Fruit fly (Drosophila melanogaster): ENCODE data around the gene CG6026.
A peak's percentile ranks its signal among the peaks of the same experiment; 100 is the strongest.

Gene CG6026

dm6 chr3R:19028758-19029157 is 4.6 kb upstream of the CG6026 start, which contains the start of the genes GatA and P5cr (continued):
- TF ChIP-seq CG1647 (GFP tag; optimal IDR thresholded peaks at IDR 0.05) (peak; percentile 82), CG32772 (GFP tag; IDR thresholded peaks at IDR 0.05) (peak; percentile 73), CTCF (GFP tag; optimal IDR thresholded peaks at IDR 0.05) (peak; percentile 6), CG18764 (GFP tag; optimal IDR thresholded peaks at IDR 0.05) (peak; percentile 67), ash1 (GFP tag; optimal IDR thresholded peaks at IDR 0.05) (peak; percentile 38), chif (GFP tag; optimal IDR thresholded peaks at IDR 0.05) (peak; percentile 73 to 76), CG1832 (GFP tag; optimal IDR thresholded peaks at IDR 0.05) (no peak), mld (GFP tag; IDR thresholded peaks at IDR 0.05; ENCODE audit: partially characterized antibody) (no peak), CG1529 (GFP tag; optimal IDR thresholded peaks at IDR 0.05) (peak; percentile 24), scrt (GFP tag; optimal IDR thresholded peaks at IDR 0.05) (no peak), Poxn (GFP tag; IDR thresholded peaks at IDR 0.05) (peak; percentile 45; the same call in 1 of the 2 replicates), CG2116 (GFP tag; optimal IDR thresholded peaks at IDR 0.05) (peak; percentile 17), CG15011 (GFP tag; optimal IDR thresholded peaks at IDR 0.05) (no peak), Elba2 (GFP tag; optimal IDR thresholded peaks at IDR 0.05) (no peak), MBD-R2 (GFP tag; IDR thresholded peaks at IDR 0.05) (peak; percentile 92), Stat92E (GFP tag; optimal IDR thresholded peaks at IDR 0.05) (no peak), croc (GFP tag; conservative IDR thresholded peaks at IDR 0.05) (no peak), h (optimal IDR thresholded peaks at IDR 0.05) (no peak), CG10321 (GFP tag; IDR thresholded peaks at IDR 0.05) (peak; percentile 51; the same call in 1 of the 2 replicates), Side (GFP tag; optimal IDR thresholded peaks at IDR 0.05) (peak; percentile 79), Oaz (GFP tag; IDR thresholded peaks at IDR 0.05) (peak; percentile 47; the same call in 1 of the 2 replicates), gce (GFP tag; IDR thresholded peaks at IDR 0.05) (peak; percentile 64; the same call in 2 of the 3 replicates), CG2678 (tag; optimal IDR thresholded peaks at IDR 0.05) (peak; percentile 81), CG30431 (GFP tag; optimal IDR thresholded peaks at IDR 0.05) (peak; percentile 63), gro (GFP tag; optimal IDR thresholded peaks at IDR 0.05) (peak; percentile 93), mam (GFP tag; optimal IDR thresholded peaks at IDR 0.05) (peak; percentile 94), da (GFP tag; optimal IDR thresholded peaks at IDR 0.05) (peak; percentile 65), CG15269 (tag; optimal IDR thresholded peaks at IDR 0.05) (peak; percentile 87), Hey (tag; optimal IDR thresholded peaks at IDR 0.05) (peak; percentile 58), unc-4 (GFP tag; IDR thresholded peaks at IDR 0.05; ENCODE audit: partially characterized antibody) (no peak), Nf-YA (GFP tag; IDR thresholded peaks at IDR 0.05) (peak; percentile 46; the same call in 1 of the 2 replicates), lab (GFP tag; optimal IDR thresholded peaks at IDR 0.05) (peak; percentile 93), tx (GFP tag; optimal IDR thresholded peaks at IDR 0.05) (peak; percentile 91), CG2889 (GFP tag; IDR thresholded peaks at IDR 0.05) (peak; percentile 84), ab (GFP tag; optimal IDR thresholded peaks at IDR 0.05) (peak; percentile 38), Oli (tag; optimal IDR thresholded peaks at IDR 0.05) (peak; percentile 60), HHEX (GFP tag; optimal IDR thresholded peaks at IDR 0.05) (peak; percentile 71), hb (GFP tag; IDR thresholded peaks at IDR 0.05; ENCODE audit: partially characterized antibody) (no peak), CG12391 (tag; optimal IDR thresholded peaks at IDR 0.05) (peak; percentile 74), CG16813 (GFP tag; IDR thresholded peaks at IDR 0.05; ENCODE audit: partially characterized antibody) (no peak), CG31224 (GFP tag; IDR thresholded peaks at IDR 0.05) (peak; percentile 63; the same call in 1 of the 2 replicates), MTF-1 (GFP tag; optimal IDR thresholded peaks at IDR 0.05; ENCODE audit: borderline replicate concordance) (peak; percentile 73), jigr1 (GFP tag; IDR thresholded peaks at IDR 0.05) (no peak), Hsf (GFP tag; optimal IDR thresholded peaks at IDR 0.05) (peak; percentile 88), CG14965 (GFP tag; optimal IDR thresholded peaks at IDR 0.05; ENCODE audit: borderline replicate concordance) (no peak), CG4282 (GFP tag; optimal IDR thresholded peaks at IDR 0.05) (peak; percentile 70), Adf1 (GFP tag; IDR thresholded peaks at IDR 0.05) (peak; percentile 70), CG17829 (tag; optimal IDR thresholded peaks at IDR 0.05) (peak; percentile 49), HLHmδ (GFP tag; optimal IDR thresholded peaks at IDR 0.05) (no peak), z (GFP tag; IDR thresholded peaks at IDR 0.05) (no peak), zf30C (GFP tag; optimal IDR thresholded peaks at IDR 0.05) (no peak)
